Fruit fly (Drosophila melanogaster) whole organism, embryonic: Measurements from ENCODE around the gene PolD3.

Experiments
- CG10959 ChIP-seq: fragments of 200-800 bp; sonication (Bioruptor generic); IDR thresholded peaks from 2 replicates; pipeline ENCODE4 v1.3.6; 2022; ENCODE audit warnings: missing biosample characterization, missing genetic modification characterization
- CG14710 ChIP-seq: fragments of 200-800 bp; sonication (Bioruptor generic); optimal IDR thresholded peaks from 3 replicates; lab custom pipeline; 2019; ENCODE audit warnings: missing biosample characterization, mild to moderate bottlenecking, missing genetic modification characterization, moderate library complexity
- CG14860 ChIP-seq: fragments of 200-800 bp; sonication (Bioruptor generic); IDR thresholded peaks from 3 replicates; pipeline ENCODE4 v1.3.6; 2022; ENCODE audit warnings: missing biosample characterization, missing genetic modification characterization; ENCODE audit not compliant: partially characterized antibody
- CG16813 ChIP-seq: fragments of 200-800 bp; sonication (Bioruptor generic); IDR thresholded peaks from 3 replicates; pipeline ENCODE4 v1.3.6; 2022; ENCODE audit warnings: missing biosample characterization, missing genetic modification characterization; ENCODE audit not compliant: partially characterized antibody
- CG32767 ChIP-seq: fragments of 200-800 bp; sonication (Bioruptor generic); IDR thresholded peaks from 2 replicates; pipeline ENCODE4 v1.3.6; 2022; ENCODE audit warnings: missing biosample characterization, missing genetic modification characterization
- CG3726 ChIP-seq: fragments of 200-800 bp; sonication (Bioruptor generic); IDR thresholded peaks from 3 replicates; pipeline ENCODE4, ENCODE4 v1.3.6; 2022; ENCODE audit warnings: missing biosample characterization, missing genetic modification characterization
- CG6654 ChIP-seq: fragments of 200-800 bp; sonication (Bioruptor generic); optimal IDR thresholded peaks from 2 replicates; lab custom pipeline; 2017; ENCODE audit warnings: missing biosample characterization, mild to moderate bottlenecking, missing genetic modification characterization
- CG6683 ChIP-seq: fragments of 200-800 bp; sonication (Bioruptor generic); optimal IDR thresholded peaks from 2 replicates; lab custom pipeline; 2017; ENCODE audit warnings: missing biosample characterization, mild to moderate bottlenecking, missing genetic modification characterization, missing genetic modification reagents
- CG6791 ChIP-seq: fragments of 200-800 bp; sonication (Bioruptor generic); IDR thresholded peaks from 3 replicates; pipeline ENCODE4 v1.3.6; 2022; ENCODE audit warnings: missing biosample characterization, missing genetic modification characterization; ENCODE audit not compliant: partially characterized antibody
- CG7357 ChIP-seq: fragments of 200-800 bp; sonication (Bioruptor generic); IDR thresholded peaks from 3 replicates; pipeline ENCODE4 v1.3.6; 2022; ENCODE audit warnings: missing biosample characterization, missing genetic modification characterization
- CG7556 ChIP-seq: fragments of 200-800 bp; sonication (Bioruptor generic); optimal IDR thresholded peaks from 2 replicates; lab custom pipeline; 2017; ENCODE audit warnings: missing biosample characterization, mild to moderate bottlenecking, missing genetic modification characterization
- Ets65A ChIP-seq: fragments of 200-800 bp; sonication (Bioruptor generic); peaks from one replicate; lab custom pipeline; 2016; ENCODE audit warnings: missing biosample characterization, missing genetic modification characterization
- GATAe ChIP-seq: fragments of 200-800 bp; sonication (Bioruptor generic); conservative IDR thresholded peaks from 2 replicates; pipeline ENCODE4 v1.3.6; 2022; ENCODE audit warnings: missing biosample characterization, missing genetic modification characterization
- HLH4C ChIP-seq: fragments of 200-800 bp; sonication (Bioruptor generic); IDR thresholded peaks from 3 replicates; pipeline ENCODE4 v1.3.6; 2022; ENCODE audit warnings: missing biosample characterization, missing genetic modification characterization; ENCODE audit not compliant: partially characterized antibody
- Hr39 ChIP-seq: fragments of >200 bp; optimal IDR thresholded peaks from 2 replicates; lab custom pipeline; 2017
- Hsf ChIP-seq: fragments of 200-800 bp; sonication (Bioruptor generic); optimal IDR thresholded peaks from 3 replicates; lab custom pipeline; 2016; ENCODE audit warnings: missing biosample characterization, missing genetic modification characterization
- MTF-1 ChIP-seq: fragments of 200-800 bp; sonication (Bioruptor generic); optimal IDR thresholded peaks from 2 replicates; lab custom pipeline; 2018; ENCODE audit warnings: missing biosample characterization, mild to moderate bottlenecking, missing genetic modification characterization, borderline replicate concordance
- Oaz ChIP-seq: fragments of 200-800 bp; sonication (Bioruptor generic); IDR thresholded peaks from 2 replicates; pipeline ENCODE4 v1.3.6; 2022; ENCODE audit warnings: missing biosample characterization, missing genetic modification characterization
- croc ChIP-seq: fragments of 200-800 bp; sonication (Bioruptor generic); conservative IDR thresholded peaks from 3 replicates; pipeline ENCODE4 v1.3.6; 2022; ENCODE audit warnings: missing biosample characterization, missing genetic modification characterization
- gem ChIP-seq: fragments of 200-800 bp; sonication (Bioruptor generic); optimal IDR thresholded peaks from 2 replicates; lab custom pipeline; 2019; ENCODE audit warnings: missing biosample characterization, mild to moderate bottlenecking, missing genetic modification characterization, moderate library complexity
- ham ChIP-seq: fragments of 200-800 bp; sonication (Bioruptor generic); IDR thresholded peaks from 2 replicates; pipeline ENCODE4 v1.3.6; 2022; ENCODE audit warnings: missing biosample characterization, missing genetic modification characterization
- inv ChIP-seq: fragments of 200-800 bp; sonication (Bioruptor generic); IDR thresholded peaks from 2 replicates; pipeline ENCODE4 v1.3.6; 2022; ENCODE audit warnings: missing biosample characterization, missing genetic modification characterization; ENCODE audit not compliant: partially characterized antibody
- lab ChIP-seq: fragments of 200-800 bp; sonication (Bioruptor generic); optimal IDR thresholded peaks from 3 replicates; lab custom pipeline; 2017; ENCODE audit warnings: missing biosample characterization, missing genetic modification characterization, mild to moderate bottlenecking, moderate library complexity, missing genetic modification reagents
- nerfin-1 ChIP-seq: fragments of 200-800 bp; sonication (Bioruptor generic); optimal IDR thresholded peaks from 3 replicates; lab custom pipeline; 2019; ENCODE audit warnings: missing biosample characterization, mild to moderate bottlenecking, missing genetic modification characterization, moderate library complexity
- nerfin-2 ChIP-seq: fragments of 200-800 bp; sonication (Bioruptor generic); IDR thresholded peaks from 2 replicates; pipeline ENCODE4 v1.3.6; 2022; ENCODE audit warnings: missing biosample characterization, missing genetic modification characterization; ENCODE audit not compliant: partially characterized antibody
- salm ChIP-seq: fragments of 200-800 bp; sonication (Bioruptor generic); optimal IDR thresholded peaks from 2 replicates; lab custom pipeline; 2018; ENCODE audit warnings: missing biosample characterization, mild to moderate bottlenecking, missing genetic modification characterization
- sens ChIP-seq: fragments of 200-800 bp; sonication (Bioruptor generic); peaks from one replicate; lab custom pipeline; 2016; ENCODE audit warnings: missing biosample characterization, missing genetic modification characterization
- sima ChIP-seq: fragments of 200-800 bp; sonication (Bioruptor generic); optimal IDR thresholded peaks from 2 replicates; lab custom pipeline; 2016; ENCODE audit warnings: missing biosample characterization, missing genetic modification characterization
- stwl ChIP-seq: fragments of 200-800 bp; sonication (Bioruptor generic); optimal IDR thresholded peaks from 3 replicates; lab custom pipeline; 2018; ENCODE audit warnings: missing biosample characterization, mild to moderate bottlenecking, missing genetic modification characterization, moderate library complexity
- z ChIP-seq: fragments of 200-800 bp; sonication (Bioruptor generic); IDR thresholded peaks from 3 replicates; pipeline ENCODE4 v1.3.6; 2022; ENCODE audit warnings: missing biosample characterization, missing genetic modification characterization

The PolD3 gene

dm6 chr2L:15248163-15249005, 7.7 kb downstream of the PolD3 start, which contains the start of gene dao (continued):
- no peak for TF ChIP-seq ham (GFP tag; lab: Robert Waterston, UW)
- no peak for TF ChIP-seq CG7357 (GFP tag; lab: Robert Waterston, UW)
- no peak for TF ChIP-seq sima (GFP tag; lab: Kevin White, UChicago)
- TF ChIP-seq sens (GFP tag; lab: Kevin White, UChicago), result peak; percentile 84
- peak; percentile 18 for TF ChIP-seq lab (GFP tag; lab: Kevin White, UChicago)
- no peak for TF ChIP-seq CG3726 (GFP tag; lab: Robert Waterston, UW)
- TF ChIP-seq CG6654 (GFP tag; lab: Kevin White, UChicago), result no peak
- peak; percentile 11 for TF ChIP-seq nerfin-1 (tag; lab: Kevin White, UChicago)
- peak; percentile 52 for TF ChIP-seq stwl
- TF ChIP-seq CG14710 (tag; lab: Kevin White, UChicago), result peak; percentile 51

- TF ChIP-seq MTF-1 (peak; percentile 66), gem (tag; lab: Kevin White, UChicago) (peak; percentile 10), salm (tag; lab: Kevin White, UChicago) (no peak)
- TF ChIP-seq, all 482 proteins: peak for 2
Measured at dm6 chr2L:15247614-15248013, 8.5 kb downstream of the PolD3 start, which contains the start of gene ZnT35C. Gene ZnT35C (minus strand): TSS chr2L:15247714.

DNA sequence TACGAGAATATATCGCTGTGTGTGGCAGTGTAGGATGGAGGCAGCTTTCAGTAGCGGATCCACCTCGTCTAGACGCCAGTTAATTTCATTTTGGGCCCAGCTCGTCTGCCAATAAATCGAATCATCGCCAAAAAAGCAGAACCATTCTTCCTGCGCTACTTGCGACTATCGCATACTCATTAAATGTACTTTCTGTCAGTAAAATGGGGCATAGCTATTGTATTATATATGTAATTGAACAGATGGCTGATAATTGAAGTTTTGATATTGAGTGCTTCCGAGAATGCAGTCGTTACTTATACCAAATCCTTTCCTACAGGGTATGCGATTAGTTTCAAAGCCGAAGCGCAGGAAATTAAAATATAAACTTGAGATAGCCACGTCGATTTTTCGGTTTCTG, 11.4 kb downstream of the PolD3 start:
- peak; percentile 58; the same call in 2 of the 3 replicates for TF ChIP-seq CG14860 (GFP tag; lab: Robert Waterston, UW)
- TF ChIP-seq GATAe, result no peak
- TF ChIP-seq CG6791 (GFP tag; lab: Robert Waterston, UW), result peak; percentile 57; the same call in 1 of the 3 replicates
- TF ChIP-seq CG16813 (GFP tag; lab: Robert Waterston, UW), result peak; percentile 53; the same call in 2 of the 3 replicates
- TF ChIP-seq HLH4C (GFP tag; lab: Robert Waterston, UW), result peak; percentile 66; the same call in 2 of the 3 replicates
- TF ChIP-seq z (GFP tag; lab: Robert Waterston, UW), result no peak
- TF ChIP-seq CG6683 (GFP tag; lab: Kevin White, UChicago), result no peak
- TF ChIP-seq sens (GFP tag; lab: Kevin White, UChicago), result peak; percentile 19
- peak; percentile 63; the same call in 1 of the 2 replicates for TF ChIP-seq nerfin-2 (GFP tag; lab: Robert Waterston, UW)
- TF ChIP-seq inv (GFP tag; lab: Robert Waterston, UW), result peak; percentile 12; the same call in 1 of the 2 replicates

dm6 chr2L:15243413-15243812, 12.7 kb downstream of the PolD3 start:
- TF ChIP-seq Oaz (GFP tag; lab: Robert Waterston, UW) (no peak), Ets65A (GFP tag; lab: Kevin White, UChicago) (peak; percentile 29), croc (GFP tag; lab: Robert Waterston, UW) (no peak), sens (GFP tag; lab: Kevin White, UChicago) (no peak), CG10959 (GFP tag; lab: Robert Waterston, UW) (0 out of 2 replicates have a peak, but pooled peaks have one; percentile 0), Hr39 (lab: Kevin White, UChicago) (peak; percentile 81), Hsf (GFP tag; lab: Kevin White, UChicago) (no peak)
- TF ChIP-seq, all 482 proteins: peak for 3

DNA sequence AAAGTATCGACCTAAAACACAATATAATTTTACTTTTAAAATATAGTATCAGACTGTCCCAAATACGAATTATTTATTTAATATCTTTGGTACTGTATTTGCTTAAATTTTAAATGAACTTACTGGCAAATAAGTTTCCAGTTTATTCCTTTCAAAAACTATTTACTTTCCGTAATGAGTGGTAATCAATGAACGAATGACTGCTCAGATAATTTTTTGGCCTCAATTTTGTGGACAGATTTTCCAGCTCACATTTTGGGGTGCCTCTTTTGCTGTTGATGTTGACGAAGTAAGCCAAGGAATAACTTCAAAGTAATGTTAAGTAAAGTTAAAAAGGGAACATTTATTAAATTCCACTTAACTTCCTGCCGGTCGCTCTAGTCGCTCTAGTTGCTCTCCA, 41.2 kb downstream of the PolD3 start, which contains the start of gene CG43230:
Gene CG43230 (plus strand): TSS at position 301 of the 400 bp plus-strand sequence.
- TF ChIP-seq CG7556 (GFP tag; lab: Kevin White, UChicago) (no peak), CG32767 (GFP tag; lab: Robert Waterston, UW) (no peak)
